Fruit fly (Drosophila melanogaster): ENCODE data around the gene Arfrp1.

The Arfrp1 gene

DNA sequence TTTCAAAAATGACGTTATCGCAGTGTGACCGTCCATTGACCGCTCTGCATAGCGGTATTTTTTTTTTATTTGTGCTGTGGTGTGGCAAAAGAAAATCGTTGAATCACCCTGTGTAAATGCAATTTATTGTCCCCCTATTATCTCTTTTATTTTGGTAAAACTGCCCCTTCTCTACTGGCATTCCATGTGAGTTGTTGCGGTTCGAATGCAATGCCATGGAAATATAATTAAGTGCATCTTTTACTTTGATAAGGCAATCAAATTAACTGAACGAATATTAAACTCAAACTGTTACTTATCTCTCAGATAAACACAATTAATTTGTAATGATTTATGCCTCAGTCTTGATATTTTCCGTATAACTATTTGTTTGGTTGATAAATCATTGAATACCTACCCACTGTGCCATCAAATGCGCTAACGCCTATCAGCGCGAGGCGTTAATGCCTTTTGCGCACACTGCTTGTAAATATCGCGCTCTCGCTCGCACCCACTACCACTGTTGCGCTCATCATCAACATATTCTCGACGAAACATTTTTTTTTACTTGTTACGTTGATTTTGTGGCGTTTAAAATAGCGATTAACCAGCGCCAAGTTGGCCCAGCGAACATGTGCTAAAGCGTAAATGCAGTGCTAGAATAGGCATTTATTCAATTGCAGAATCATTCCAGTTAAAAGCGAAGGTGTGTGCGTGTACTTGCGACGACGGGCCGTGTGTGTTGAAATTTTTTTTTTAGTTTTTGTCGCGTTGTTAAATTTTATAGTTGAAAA lies 2.4 kb downstream of the Arfrp1 start (continued):
- TF ChIP-seq Mad (GFP tag; optimal IDR thresholded peaks at IDR 0.05), result peak; percentile 49
- TF ChIP-seq CG8478 (optimal IDR thresholded peaks at IDR 0.05), result peak; percentile 16
- TF ChIP-seq Sin3A (optimal IDR thresholded peaks at IDR 0.05), result peak; percentile 67
- peak; percentile 44 for TF ChIP-seq CG10979 (tag; optimal IDR thresholded peaks at IDR 0.05)
- no peak for TF ChIP-seq Hey (tag; optimal IDR thresholded peaks at IDR 0.05)
- TF ChIP-seq tgo (GFP tag; IDR thresholded peaks at IDR 0.05), result peak; percentile 33; the same call in 1 of the 3 replicates
- peak; percentile 89 for TF ChIP-seq Med (GFP tag)
- peak; percentile 72 for TF ChIP-seq phol (tag; optimal IDR thresholded peaks at IDR 0.05)
- peak; percentile 4; the same call in 1 of the 2 replicates for TF ChIP-seq ranshi (GFP tag; IDR thresholded peaks at IDR 0.05)
- peak; percentile 4 for TF ChIP-seq emc (GFP tag; optimal IDR thresholded peaks at IDR 0.05)
- TF ChIP-seq gcm2 (GFP tag; optimal IDR thresholded peaks at IDR 0.05), result peak; percentile 9
- peak; percentile 65 for TF ChIP-seq CG2120 (GFP tag; optimal IDR thresholded peaks at IDR 0.05)
- no peak for TF ChIP-seq pan (optimal IDR thresholded peaks at IDR 0.05)
- peak in 1 of 2 experiments; percentile 44 for TF ChIP-seq pan (GFP tag; optimal IDR thresholded peaks at IDR 0.05 in 1 of 2, IDR thresholded peaks at IDR 0.05 in 1 of 2)

DNA sequence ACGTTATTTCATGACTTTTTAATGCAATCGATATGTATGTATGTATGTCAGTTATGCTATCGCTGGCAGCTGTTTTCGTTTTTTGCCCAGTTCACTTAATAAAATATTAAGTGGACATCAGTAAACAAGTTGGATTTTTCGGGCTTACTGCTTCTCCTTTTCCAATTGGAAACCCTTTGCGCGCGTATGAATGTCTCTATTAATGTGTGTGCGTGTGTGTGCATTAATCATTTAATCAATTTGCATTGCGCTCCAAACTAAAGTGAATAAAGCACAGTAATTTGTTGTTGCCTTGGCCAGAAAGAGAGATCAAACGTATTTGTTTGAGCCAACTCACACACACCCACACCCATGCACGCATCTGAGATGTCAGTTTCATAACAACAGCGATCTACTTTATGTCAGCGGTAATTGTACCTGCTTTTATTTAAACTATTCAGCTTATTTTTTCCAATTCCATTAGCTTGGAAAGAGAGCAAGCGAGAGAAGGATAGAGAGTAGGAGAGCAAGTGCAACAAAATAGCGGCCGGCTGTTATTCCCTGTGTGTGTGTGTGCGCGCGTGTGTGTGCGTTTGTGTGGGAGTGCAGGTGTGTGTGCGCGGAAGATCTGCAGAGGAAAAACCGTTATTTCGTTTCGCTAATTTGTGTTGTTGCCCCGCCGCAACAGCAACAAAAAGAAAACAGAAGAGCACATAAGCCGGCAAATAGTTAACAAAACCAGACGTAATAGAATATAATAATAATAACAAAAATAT lies 3.5 kb downstream of the Arfrp1 start:
- TF ChIP-seq MBD-R2 (GFP tag; IDR thresholded peaks at IDR 0.05) (no peak), Eip74EF (GFP tag; optimal IDR thresholded peaks at IDR 0.05) (no peak), CG34224 (GFP tag; IDR thresholded peaks at IDR 0.05; ENCODE audit: partially characterized antibody) (0 out of 3 replicates have a peak, but pooled peaks have one; percentile 10), Trl (optimal IDR thresholded peaks at IDR 0.05) (peak; percentile 41 to 61), Trl (GFP tag; optimal IDR thresholded peaks at IDR 0.05) (no peak), CG16863 (GFP tag; optimal IDR thresholded peaks at IDR 0.05) (no peak), ap (GFP tag; IDR thresholded peaks at IDR 0.05) (no peak), tx (GFP tag; optimal IDR thresholded peaks at IDR 0.05) (no peak), tna (GFP tag; IDR thresholded peaks at IDR 0.05; ENCODE audit: partially characterized antibody) (no peak), Dad (GFP tag; optimal IDR thresholded peaks at IDR 0.05) (no peak), Pdp1 (GFP tag; optimal IDR thresholded peaks at IDR 0.05) (peak in 1 of 2 experiments; percentile 10), CG8924 (tag; optimal IDR thresholded peaks at IDR 0.05) (peak; percentile 22), lbe (GFP tag; optimal IDR thresholded peaks at IDR 0.05) (no peak), Optix (GFP tag; IDR thresholded peaks at IDR 0.05) (no peak), Asciz (GFP tag; optimal IDR thresholded peaks at IDR 0.05) (no peak), cg (GFP tag; optimal IDR thresholded peaks at IDR 0.05) (peak; percentile 75), CG13424 (tag; optimal IDR thresholded peaks at IDR 0.05) (no peak), HLH4C (GFP tag; IDR thresholded peaks at IDR 0.05; ENCODE audit: partially characterized antibody) (no peak), vvl (GFP tag; IDR thresholded peaks at IDR 0.05) (0 out of 2 replicates have a peak, but pooled peaks have one; percentile 12), CG3163 (GFP tag; optimal IDR thresholded peaks at IDR 0.05) (no peak), sens (GFP tag) (peak; percentile 53), CG10654 (GFP tag; optimal IDR thresholded peaks at IDR 0.05) (no peak), wek (GFP tag; optimal IDR thresholded peaks at IDR 0.05) (no peak), HmgD (GFP tag; optimal IDR thresholded peaks at IDR 0.05) (no peak), insv (GFP tag; optimal IDR thresholded peaks at IDR 0.05) (peak in 1 of 2 experiments; percentile 86), CG34376 (GFP tag; optimal IDR thresholded peaks at IDR 0.05) (no peak), BEAF-32 (GFP tag; optimal IDR thresholded peaks at IDR 0.05) (no peak), so (GFP tag; IDR thresholded peaks at IDR 0.05) (no peak)

Data from whole organism, embryonic.